Fruit fly (Drosophila melanogaster): ENCODE data around the gene Burs.
A peak's percentile ranks its signal among the peaks of the same experiment; 100 is the strongest.

Burs gene

DNA sequence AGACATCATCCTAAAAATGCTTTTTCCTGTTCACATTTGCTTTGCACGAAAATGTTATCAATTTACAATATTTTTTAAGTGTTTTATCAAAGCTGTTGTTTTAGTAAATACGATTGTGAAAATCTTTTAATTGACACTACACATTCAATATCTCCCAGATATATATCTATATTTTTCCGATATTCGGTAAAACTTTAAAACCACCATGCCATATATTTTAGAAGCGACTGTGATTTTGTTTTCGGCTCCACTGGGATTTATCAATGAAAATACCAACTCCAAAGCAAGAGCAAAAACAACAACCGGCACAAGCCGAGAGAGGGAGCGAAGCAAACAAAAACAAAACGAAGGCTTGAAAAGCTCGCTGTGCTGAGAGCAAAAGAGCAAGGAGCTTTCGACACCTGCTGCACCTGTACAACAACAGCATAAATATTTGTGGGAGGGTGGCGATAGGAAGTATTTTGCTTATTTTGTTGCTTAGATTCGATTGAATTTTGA lies 49.3 kb upstream of the Burs start (continued):
- TF ChIP-seq wor (GFP tag; IDR thresholded peaks at IDR 0.05) (0 out of 2 replicates have a peak, but pooled peaks have one; percentile 39), CG10462 (GFP tag; optimal IDR thresholded peaks at IDR 0.05) (peak; percentile 3), CG12769 (tag; optimal IDR thresholded peaks at IDR 0.05) (no peak), E2f1 (GFP tag; IDR thresholded peaks at IDR 0.05) (peak; percentile 21; the same call in 1 of the 2 replicates), CG2199 (GFP tag; IDR thresholded peaks at IDR 0.05) (no peak), CG1602 (GFP tag; optimal IDR thresholded peaks at IDR 0.05) (peak; percentile 4), Hmr (GFP tag; optimal IDR thresholded peaks at IDR 0.05) (peak; percentile 37), CG16815 (GFP tag; optimal IDR thresholded peaks at IDR 0.05) (no peak), tna (GFP tag; IDR thresholded peaks at IDR 0.05; ENCODE audit: partially characterized antibody) (no peak), gro (GFP tag; optimal IDR thresholded peaks at IDR 0.05) (peak; percentile 11), CG16863 (GFP tag; optimal IDR thresholded peaks at IDR 0.05) (peak; percentile 30), Dip3 (GFP tag; optimal IDR thresholded peaks at IDR 0.05) (peak; percentile 26), dmrt99B (tag; optimal IDR thresholded peaks at IDR 0.05) (peak; percentile 59), HLH54F (GFP tag; optimal IDR thresholded peaks at IDR 0.05) (peak; percentile 13), CG17802 (tag; optimal IDR thresholded peaks at IDR 0.05) (no peak), dati (GFP tag; IDR thresholded peaks at IDR 0.05) (no peak), CG13424 (tag; optimal IDR thresholded peaks at IDR 0.05) (peak; percentile 57), CG12659 (GFP tag; optimal IDR thresholded peaks at IDR 0.05) (peak; percentile 12), Trl (optimal IDR thresholded peaks at IDR 0.05) (peak; percentile 59 to 73), Trl (GFP tag; optimal IDR thresholded peaks at IDR 0.05) (peak; percentile 27), CG10209 (GFP tag; optimal IDR thresholded peaks at IDR 0.05) (peak; percentile 42), CG30431 (GFP tag; optimal IDR thresholded peaks at IDR 0.05) (no peak), CG32532 (GFP tag; IDR thresholded peaks at IDR 0.05) (peak; percentile 56; the same call in 1 of the 2 replicates), sisA (GFP tag; IDR thresholded peaks at IDR 0.05) (no peak), Ets65A (GFP tag) (no peak), H2.0 (GFP tag; IDR thresholded peaks at IDR 0.05) (0 out of 2 replicates have a peak, but pooled peaks have one; percentile 34), Dek (tag; optimal IDR thresholded peaks at IDR 0.05) (no peak), pnt (GFP tag; optimal IDR thresholded peaks at IDR 0.05) (no peak), Sox100B (GFP tag; optimal IDR thresholded peaks at IDR 0.05) (peak; percentile 53), salm (tag; optimal IDR thresholded peaks at IDR 0.05) (peak; percentile 31), Deaf1 (tag; optimal IDR thresholded peaks at IDR 0.05) (no peak), Blimp-1 (GFP tag; optimal IDR thresholded peaks at IDR 0.05) (peak; percentile 48), CG6854 (GFP tag; optimal IDR thresholded peaks at IDR 0.05) (peak; percentile 48), Nf-YA (GFP tag; IDR thresholded peaks at IDR 0.05) (no peak), sug (tag; optimal IDR thresholded peaks at IDR 0.05) (no peak), Atf6 (GFP tag; IDR thresholded peaks at IDR 0.05) (no peak), disco-r (GFP tag; optimal IDR thresholded peaks at IDR 0.05) (no peak), CG2129 (GFP tag; IDR thresholded peaks at IDR 0.05; ENCODE audit: partially characterized antibody) (no peak), CG14050 (GFP tag; IDR thresholded peaks at IDR 0.05) (no peak), lbe (GFP tag; optimal IDR thresholded peaks at IDR 0.05) (peak; percentile 6), hkb (optimal IDR thresholded peaks at IDR 0.05) (no peak), hkb (GFP tag; IDR thresholded peaks at IDR 0.05) (peak; percentile 62), CG15073 (GFP tag; optimal IDR thresholded peaks at IDR 0.05) (peak; percentile 90), CG2678 (tag; optimal IDR thresholded peaks at IDR 0.05) (peak; percentile 66), Xrp1 (GFP tag; IDR thresholded peaks at IDR 0.05) (no peak), mld (GFP tag; IDR thresholded peaks at IDR 0.05; ENCODE audit: partially characterized antibody) (no peak), CG10979 (tag; optimal IDR thresholded peaks at IDR 0.05) (no peak), ase (GFP tag; IDR thresholded peaks at IDR 0.05) (peak; percentile 57; the same call in 2 of the 3 replicates), ems (GFP tag; optimal IDR thresholded peaks at IDR 0.05) (peak; percentile 43), dysf (GFP tag; IDR thresholded peaks at IDR 0.05) (peak; percentile 45; the same call in 1 of the 3 replicates), tll (GFP tag; optimal IDR thresholded peaks at IDR 0.05) (no peak)
